Fruit fly (Drosophila melanogaster) ovary, adult (tissue): ENCODE results near the gene CG42537.

ENCODE experiments used
- CG17801 ChIP-seq: fragments of 200-800 bp; optimal IDR thresholded peaks from 2 replicates; lab custom pipeline; 2019; ENCODE audit warnings: missing biosample characterization, mild to moderate bottlenecking, missing genetic modification characterization, moderate library complexity; ENCODE audit not compliant: partially characterized antibody

The CG42537 gene

dm6 chr3R:6393515-6394246, 16.1 kb downstream of the CG42537 start:
- TF ChIP-seq CG17801: no peak

dm6 chr3R:6394247-6394522, 16.6 kb downstream of the CG42537 start:
- no peak for TF ChIP-seq CG17801

- TF ChIP-seq CG17801: peak; percentile 7
These were observed 18.1 kb downstream of the CG42537 start for dm6 chr3R:6395572-6396295.

dm6 chr3R:6396613-6397012, 19.0 kb downstream of the CG42537 start:
- TF ChIP-seq CG17801: no peak

- peak; percentile 63 for TF ChIP-seq CG17801
These were observed 20.1 kb downstream of the CG42537 start for dm6 chr3R:6397611-6398092.

dm6 chr3R:6399289-6399688, 21.7 kb downstream of the CG42537 start:
- TF ChIP-seq CG17801: no peak

dm6 chr3R:6399752-6400151, 22.2 kb downstream of the CG42537 start:
- no peak for TF ChIP-seq CG17801

- no peak for TF ChIP-seq CG17801
These were observed 23.3 kb downstream of the CG42537 start for dm6 chr3R:6400710-6401521.

dm6 chr3R:6401522-6401844, 23.9 kb downstream of the CG42537 start:
- TF ChIP-seq CG17801: no peak

dm6 chr3R:6402522-6403171, 25.1 kb downstream of the CG42537 start:
- TF ChIP-seq CG17801: no peak

dm6 chr3R:6403674-6404073, 26.1 kb downstream of the CG42537 start:
- TF ChIP-seq CG17801: no peak

- TF ChIP-seq CG17801: peak; percentile 47
These were observed 26.6 kb downstream of the CG42537 start for dm6 chr3R:6404174-6404573.

- TF ChIP-seq CG17801: no peak
These were observed 27.6 kb downstream of the CG42537 start for dm6 chr3R:6405239-6405638.

dm6 chr3R:6405674-6406565, 28.3 kb downstream of the CG42537 start, which contains the start of gene Dmtn:
TSS of gene Dmtn (minus strand) at chr3R:6405895.
- peak; percentile 58 for TF ChIP-seq CG17801

- TF ChIP-seq CG17801: peak; percentile 51
These were observed 29.0 kb downstream of the CG42537 start, which contains the start of gene gpp for dm6 chr3R:6406566-6407098. TSS of gene gpp (plus strand) at chr3R:6406855.
